Worm (Caenorhabditis elegans) whole organism, L1 larva: ENCODE data around the gene dsb-2.

Source experiments
- C16A3.4 ChIP-seq: fragments of 150-350 bp; optimal IDR thresholded peaks from 2 replicates; lab custom pipeline; 2014; ENCODE audit warnings: missing biosample characterization, missing genetic modification characterization
- C34B4.2 ChIP-seq: sonication (generic microtip); optimal IDR thresholded peaks from 2 replicates; lab custom pipeline; 2017; ENCODE audit warnings: mild to moderate bottlenecking, missing genetic modification characterization, missing compliant biosample characterization
- F16B12.6 ChIP-seq: fragments of 150-350 bp; optimal IDR thresholded peaks from 2 replicates; lab custom pipeline; 2014; ENCODE audit warnings: missing biosample characterization, missing genetic modification characterization
- Y116A8C.19 ChIP-seq: sonication (generic microtip); optimal IDR thresholded peaks from 2 replicates; lab custom pipeline; 2016; ENCODE audit warnings: missing compliant biosample characterization, missing genetic modification characterization, borderline replicate concordance
- aha-1 ChIP-seq: fragments of 150-350 bp; optimal IDR thresholded peaks from 2 replicates; lab custom pipeline; 2014; ENCODE audit warnings: missing biosample characterization, missing genetic modification characterization
- blmp-1 ChIP-seq: fragments of 150-350 bp; optimal IDR thresholded peaks from 2 replicates; lab custom pipeline; 2014; ENCODE audit warnings: missing biosample characterization, missing genetic modification characterization
- ceh-63 ChIP-seq: fragments of 200-800 bp; sonication (Bioruptor generic); optimal IDR thresholded peaks from 2 replicates; lab custom pipeline; 2018; ENCODE audit warnings: mild to moderate bottlenecking, missing genetic modification characterization, missing compliant biosample characterization
- ceh-8 ChIP-seq: fragments of 200-800 bp; sonication (Bioruptor generic); optimal IDR thresholded peaks from 2 replicates; lab custom pipeline; 2018; ENCODE audit warnings: mild to moderate bottlenecking, missing genetic modification characterization, moderate library complexity, missing compliant biosample characterization
- ceh-82 ChIP-seq, 3 experiments: fragments of 150-350 bp in 1 of 3; sonication (generic microtip) in 2 of 3; optimal IDR thresholded peaks; 2 replicates each; lab custom pipeline; 2014 to 2017; ENCODE audit warnings: missing biosample characterization in 3 of 3, missing genetic modification characterization in 3 of 3
- ceh-88 ChIP-seq: fragments of 200-800 bp; sonication (Bioruptor generic); IDR thresholded peaks from 2 replicates; pipeline ENCODE4 v1.3.6; 2022; ENCODE audit warnings: missing genetic modification characterization, missing compliant biosample characterization
- ceh-90 ChIP-seq: sonication (generic microtip); optimal IDR thresholded peaks from 2 replicates; lab custom pipeline; 2016; ENCODE audit warnings: missing genetic modification characterization, missing compliant biosample characterization
- ces-1 ChIP-seq: fragments of 150-350 bp; optimal IDR thresholded peaks from 2 replicates; lab custom pipeline; 2014; ENCODE audit warnings: missing biosample characterization, missing genetic modification reagents, missing genetic modification characterization
- dsc-1 ChIP-seq: sonication (generic microtip); optimal IDR thresholded peaks from 2 replicates; lab custom pipeline; 2016; ENCODE audit warnings: mild to moderate bottlenecking, missing genetic modification characterization, missing compliant biosample characterization
- efl-1 ChIP-seq, 4 experiments: fragments of 150-350 bp; optimal IDR thresholded peaks in 3 of 4; peaks in 1 of 4; 1 replicate in 1 of 4; 2 replicates in 3 of 4; lab custom pipeline; 2014; ENCODE audit warnings: missing biosample characterization in 2 of 4, missing genetic modification characterization in 2 of 4, missing genetic modification reagents in 2 of 4
- ets-5 ChIP-seq: fragments of 200-800 bp; sonication (Bioruptor generic); IDR thresholded peaks from 2 replicates; pipeline ENCODE4 v1.3.6; 2022; ENCODE audit warnings: missing genetic modification characterization, missing compliant biosample characterization
- fkh-10 ChIP-seq: sonication (generic microtip); optimal IDR thresholded peaks from 2 replicates; lab custom pipeline; 2017; ENCODE audit warnings: missing biosample characterization, missing genetic modification reagents, missing genetic modification characterization
- hlh-4 ChIP-seq: sonication (generic microtip); optimal IDR thresholded peaks from 2 replicates; lab custom pipeline; 2016; ENCODE audit warnings: mild to moderate bottlenecking, missing genetic modification characterization, missing compliant biosample characterization
- irx-1 ChIP-seq: sonication (generic microtip); optimal IDR thresholded peaks from 2 replicates; lab custom pipeline; 2016; ENCODE audit warnings: missing genetic modification characterization, missing compliant biosample characterization
- lin-14 ChIP-seq: fragments of 200-800 bp; sonication (Bioruptor generic); optimal IDR thresholded peaks from 2 replicates; lab custom pipeline; 2018; ENCODE audit warnings: mild to moderate bottlenecking, missing genetic modification characterization, moderate library complexity, missing compliant biosample characterization
- lin-35 ChIP-seq, 2 experiments: fragments of 150-350 bp; optimal IDR thresholded peaks; 2 replicates each; lab custom pipeline; 2014; ENCODE audit warnings: missing biosample characterization in 2 of 2, missing genetic modification characterization in 2 of 2, missing genetic modification reagents in 2 of 2
- lir-3 ChIP-seq: sonication (generic microtip); optimal IDR thresholded peaks from 2 replicates; lab custom pipeline; 2016; ENCODE audit warnings: mild to moderate bottlenecking, missing genetic modification characterization, moderate library complexity, missing compliant biosample characterization; ENCODE audit not compliant: poor library complexity
- mef-2 ChIP-seq: fragments of 150-350 bp; optimal IDR thresholded peaks from 2 replicates; lab custom pipeline; 2014; ENCODE audit warnings: missing biosample characterization, missing genetic modification characterization
- nhr-11 ChIP-seq: fragments of 150-350 bp; optimal IDR thresholded peaks from 2 replicates; lab custom pipeline; 2014; ENCODE audit warnings: missing biosample characterization, missing genetic modification characterization
- nhr-19 ChIP-seq: fragments of 200-800 bp; sonication (Bioruptor generic); conservative IDR thresholded peaks from 2 replicates; pipeline ENCODE4 v1.3.6; 2022; ENCODE audit warnings: missing genetic modification characterization, missing compliant biosample characterization
- nhr-20 ChIP-seq: sonication (generic microtip); optimal IDR thresholded peaks from 2 replicates; lab custom pipeline; 2016; ENCODE audit warnings: mild to moderate bottlenecking, missing genetic modification characterization, missing compliant biosample characterization
- nhr-28 ChIP-seq: fragments of 150-350 bp; optimal IDR thresholded peaks from 2 replicates; lab custom pipeline; 2014; ENCODE audit warnings: missing biosample characterization, missing genetic modification characterization
- nhr-47 ChIP-seq: sonication (generic microtip); optimal IDR thresholded peaks from 2 replicates; lab custom pipeline; 2016; ENCODE audit warnings: mild to moderate bottlenecking, missing genetic modification characterization, moderate library complexity, missing compliant biosample characterization
- nhr-71 ChIP-seq: sonication (generic microtip); optimal IDR thresholded peaks from 2 replicates; lab custom pipeline; 2016; ENCODE audit warnings: mild to moderate bottlenecking, missing genetic modification characterization, moderate library complexity, missing compliant biosample characterization
- nhr-77 ChIP-seq: fragments of 150-350 bp; optimal IDR thresholded peaks from 2 replicates; lab custom pipeline; 2014; ENCODE audit warnings: missing biosample characterization, missing genetic modification characterization
- nhr-90 ChIP-seq: sonication (generic microtip); optimal IDR thresholded peaks from 2 replicates; lab custom pipeline; 2016; ENCODE audit warnings: mild to moderate bottlenecking, missing genetic modification characterization, missing compliant biosample characterization; ENCODE audit not compliant: poor library complexity
- pax-3 ChIP-seq: fragments of 200-800 bp; sonication (Bioruptor generic); optimal IDR thresholded peaks from 2 replicates; lab custom pipeline; 2018; ENCODE audit warnings: mild to moderate bottlenecking, missing genetic modification characterization, moderate library complexity, missing compliant biosample characterization
- rnt-1 ChIP-seq: sonication (generic microtip); optimal IDR thresholded peaks from 2 replicates; lab custom pipeline; 2016; ENCODE audit warnings: mild to moderate bottlenecking, missing genetic modification characterization, moderate library complexity, missing compliant biosample characterization
- skn-1 ChIP-seq: fragments of 150-350 bp; optimal IDR thresholded peaks from 2 replicates; lab custom pipeline; 2014; ENCODE audit warnings: missing biosample characterization, missing genetic modification characterization
- sox-4 ChIP-seq: sonication (generic microtip); optimal IDR thresholded peaks from 2 replicates; lab custom pipeline; 2016; ENCODE audit warnings: missing genetic modification characterization, missing compliant biosample characterization
- sup-37 ChIP-seq: fragments of 200-800 bp; sonication (Bioruptor generic); optimal IDR thresholded peaks from 2 replicates; lab custom pipeline; 2018; ENCODE audit warnings: mild to moderate bottlenecking, missing genetic modification characterization, missing compliant biosample characterization
- unc-62 ChIP-seq: fragments of 150-350 bp; optimal IDR thresholded peaks from 2 replicates; lab custom pipeline; 2014; ENCODE audit warnings: missing biosample characterization, missing genetic modification reagents, missing genetic modification characterization
- unc-86 ChIP-seq: sonication (generic microtip); optimal IDR thresholded peaks from 2 replicates; lab custom pipeline; 2016; ENCODE audit warnings: missing genetic modification characterization, missing compliant biosample characterization
- unc-98 ChIP-seq: fragments of 200-800 bp; sonication (Bioruptor generic); IDR thresholded peaks from 2 replicates; pipeline ENCODE4 v1.3.6; 2022; ENCODE audit warnings: missing genetic modification characterization, missing compliant biosample characterization
- vab-15 ChIP-seq: sonication (generic microtip); optimal IDR thresholded peaks from 2 replicates; lab custom pipeline; 2017; ENCODE audit warnings: missing genotype, mild to moderate bottlenecking, missing genetic modification characterization, missing compliant biosample characterization
- xbp-1 ChIP-seq: sonication (generic microtip); optimal IDR thresholded peaks from 2 replicates; lab custom pipeline; 2016; ENCODE audit warnings: missing genetic modification characterization, missing compliant biosample characterization
- zag-1 ChIP-seq: fragments of 150-350 bp; optimal IDR thresholded peaks from 2 replicates; lab custom pipeline; 2014; ENCODE audit warnings: missing biosample characterization, missing genetic modification characterization
- zip-4 ChIP-seq: fragments of 200-800 bp; sonication (Bioruptor generic); optimal IDR thresholded peaks from 2 replicates; lab custom pipeline; 2018; ENCODE audit warnings: mild to moderate bottlenecking, missing genetic modification characterization, moderate library complexity, missing compliant biosample characterization
- ztf-11 ChIP-seq, 2 experiments: sonication (generic microtip); optimal IDR thresholded peaks; 2 replicates each; lab custom pipeline; 2016 to 2017; ENCODE audit warnings: missing genetic modification characterization in 2 of 2, missing biosample characterization in 1 of 2, missing compliant biosample characterization in 1 of 2
- ztf-4 ChIP-seq: fragments of 150-350 bp; optimal IDR thresholded peaks from 2 replicates; lab custom pipeline; 2014; ENCODE audit warnings: missing biosample characterization, missing genetic modification characterization

Gene dsb-2

DNA sequence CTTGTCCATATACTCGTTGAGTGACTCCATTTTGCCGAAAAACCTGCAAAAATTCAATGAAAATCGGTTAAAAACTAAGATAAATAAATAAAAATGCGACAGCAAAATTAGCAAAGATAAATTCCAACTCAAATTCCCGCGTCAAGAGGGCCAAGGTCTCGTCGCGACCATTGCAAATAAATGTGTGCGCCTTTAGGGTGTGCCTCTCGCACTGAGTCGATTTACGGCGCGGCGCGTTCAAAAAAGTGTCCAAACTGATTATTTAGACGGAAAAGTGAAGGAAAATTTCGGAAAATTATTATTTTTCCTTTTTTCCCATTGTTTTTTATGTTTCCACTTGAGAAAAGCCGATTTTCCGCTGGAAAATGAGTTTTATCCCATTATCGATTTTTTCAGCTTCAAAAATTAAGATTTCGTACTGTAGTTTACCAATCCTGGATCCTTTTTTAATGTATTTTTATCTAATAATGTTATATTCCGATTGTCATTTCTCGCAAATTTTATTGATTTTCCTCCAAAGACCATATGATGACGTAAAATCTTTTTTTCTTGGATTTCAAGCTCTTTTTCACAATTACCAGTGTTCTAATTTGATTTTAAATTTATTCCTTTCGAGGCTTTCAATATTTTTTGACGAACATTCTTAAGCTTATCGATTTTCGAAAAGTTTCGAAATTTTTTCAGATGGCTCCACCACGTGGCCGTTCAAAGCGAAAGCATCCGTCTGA is 20.7 kb upstream of the dsb-2 start, which contains the start of the genes kbp-3 and nurf-1 (continued):
- TF ChIP-seq C16A3.4 (tag; lab: Kevin White, UChicago) (peak; percentile 67), sup-37 (GFP tag; lab: Kevin White, UChicago) (no peak), zag-1 (tag; lab: Kevin White, UChicago) (no peak), unc-62 (no peak), rnt-1 (tag; lab: Kevin White, UChicago) (peak; percentile 31), efl-1 (optimal IDR thresholded peaks at IDR 0.05; lab: Kevin White, UChicago) (peak; percentile 77 to 91), efl-1 (GFP tag; optimal IDR thresholded peaks at IDR 0.05 in 1 of 2; lab: Kevin White, UChicago) (peak; percentile 91 to 99), ceh-88 (0 out of 2 replicates have a peak, but pooled peaks have one; percentile 13), dsc-1 (peak; percentile 22), pax-3 (tag; lab: Kevin White, UChicago) (no peak), nhr-71 (peak; percentile 57), nhr-11 (tag; lab: Kevin White, UChicago) (no peak), xbp-1 (tag; lab: Kevin White, UChicago) (peak; percentile 38), zip-4 (no peak), F16B12.6 (tag; lab: Kevin White, UChicago) (peak; percentile 37), aha-1 (tag; lab: Kevin White, UChicago) (no peak), blmp-1 (tag; lab: Kevin White, UChicago) (peak; percentile 33), ceh-8 (GFP tag; lab: Kevin White, UChicago) (no peak), skn-1 (tag; lab: Kevin White, UChicago) (peak; percentile 62), ztf-11 (tag; optimal IDR thresholded peaks at IDR 0.05; lab: Kevin White, UChicago) (no peak), ztf-4 (tag; lab: Kevin White, UChicago) (no peak), unc-98 (GFP tag; lab: Robert Waterston, UW) (no peak), fkh-10 (no peak), vab-15 (tag; lab: Kevin White, UChicago) (no peak), lin-14 (GFP tag; lab: Kevin White, UChicago) (no peak), nhr-77 (tag; lab: Kevin White, UChicago) (peak; percentile 80), nhr-28 (no peak), lir-3 (tag; lab: Kevin White, UChicago) (no peak), ceh-82 (tag; optimal IDR thresholded peaks at IDR 0.05; lab: Kevin White, UChicago) (peak in 2 of 3 experiments; percentile 14 to 60), nhr-19 (GFP tag; lab: Robert Waterston, UW) (peak; percentile 30; the same call in 1 of the 2 replicates), ces-1 (GFP tag; lab: Kevin White, UChicago) (no peak), ets-5 (GFP tag; lab: Robert Waterston, UW) (no peak), ceh-63 (GFP tag; lab: Kevin White, UChicago) (no peak), sox-4 (tag; lab: Kevin White, UChicago) (no peak), irx-1 (tag; lab: Kevin White, UChicago) (no peak), hlh-4 (tag; lab: Kevin White, UChicago) (no peak), lin-35 (GFP tag; optimal IDR thresholded peaks at IDR 0.05; lab: Kevin White, UChicago) (peak; percentile 93 to 96), unc-86 (no peak), mef-2 (tag; lab: Kevin White, UChicago) (no peak), nhr-20 (peak; percentile 47), C34B4.2 (no peak), Y116A8C.19 (tag; lab: Kevin White, UChicago) (no peak), ceh-90 (tag; lab: Kevin White, UChicago) (no peak), nhr-90 (tag; lab: Kevin White, UChicago) (no peak), nhr-47 (tag; lab: Kevin White, UChicago) (peak; percentile 53)
